Fruit fly (Drosophila melanogaster): ENCODE measurements around the gene Daao2.

The Daao2 gene

dm6 chr2L:6794418-6794793 lies 8.4 kb upstream of the Daao2 start (continued):
- TF ChIP-seq cg (GFP tag; optimal IDR thresholded peaks at IDR 0.05), result peak; percentile 33
- peak; percentile 97 for TF ChIP-seq CG3163 (GFP tag; optimal IDR thresholded peaks at IDR 0.05)
- TF ChIP-seq CG16779 (GFP tag; IDR thresholded peaks at IDR 0.05), result 0 out of 2 replicates have a peak, but pooled peaks have one; percentile 16
- TF ChIP-seq Scr (GFP tag; IDR thresholded peaks at IDR 0.05; ENCODE audit: partially characterized antibody), result peak; percentile 25; the same call in 1 of the 2 replicates
- peak; percentile 44; the same call in 1 of the 2 replicates for TF ChIP-seq Bgb (GFP tag; IDR thresholded peaks at IDR 0.05; ENCODE audit: partially characterized antibody)
- TF ChIP-seq CG5180 (GFP tag; optimal IDR thresholded peaks at IDR 0.05), result peak; percentile 78
- TF ChIP-seq chinmo (GFP tag; IDR thresholded peaks at IDR 0.05; ENCODE audit: partially characterized antibody), result peak; percentile 74; the same call in 1 of the 4 replicates
- TF ChIP-seq knrl (GFP tag; IDR thresholded peaks at IDR 0.05; ENCODE audit: partially characterized antibody), result 0 out of 3 replicates have a peak, but pooled peaks have one; percentile 35
- TF ChIP-seq amos (GFP tag; IDR thresholded peaks at IDR 0.05; ENCODE audit: partially characterized antibody), result peak; percentile 14; the same call in 1 of the 2 replicates
- no peak for TF ChIP-seq bab2 (GFP tag; optimal IDR thresholded peaks at IDR 0.05)
- peak; percentile 59; the same call in 1 of the 2 replicates for TF ChIP-seq CG42726 (GFP tag; IDR thresholded peaks at IDR 0.05; ENCODE audit: partially characterized antibody)
- TF ChIP-seq Rx (GFP tag; IDR thresholded peaks at IDR 0.05), result no peak
- TF ChIP-seq Meics (GFP tag; optimal IDR thresholded peaks at IDR 0.05), result no peak
- no peak for TF ChIP-seq Fer2 (tag; optimal IDR thresholded peaks at IDR 0.05)
- peak; percentile 43 for TF ChIP-seq sqz (GFP tag; optimal IDR thresholded peaks at IDR 0.05)
- 0 out of 2 replicates have a peak, but pooled peaks have one; percentile 10 for TF ChIP-seq rib (GFP tag; IDR thresholded peaks at IDR 0.05)
- TF ChIP-seq eve (GFP tag; optimal IDR thresholded peaks at IDR 0.05), result peak in 1 of 2 experiments; percentile 28
- TF ChIP-seq CG2678 (tag; optimal IDR thresholded peaks at IDR 0.05), result peak; percentile 5
- TF ChIP-seq CG5245 (GFP tag; optimal IDR thresholded peaks at IDR 0.05), result no peak
- peak; percentile 35 for TF ChIP-seq bbx (GFP tag; IDR thresholded peaks at IDR 0.05; ENCODE audit: partially characterized antibody)
- TF ChIP-seq ftz-f1 (GFP tag; optimal IDR thresholded peaks at IDR 0.05), result no peak

DNA sequence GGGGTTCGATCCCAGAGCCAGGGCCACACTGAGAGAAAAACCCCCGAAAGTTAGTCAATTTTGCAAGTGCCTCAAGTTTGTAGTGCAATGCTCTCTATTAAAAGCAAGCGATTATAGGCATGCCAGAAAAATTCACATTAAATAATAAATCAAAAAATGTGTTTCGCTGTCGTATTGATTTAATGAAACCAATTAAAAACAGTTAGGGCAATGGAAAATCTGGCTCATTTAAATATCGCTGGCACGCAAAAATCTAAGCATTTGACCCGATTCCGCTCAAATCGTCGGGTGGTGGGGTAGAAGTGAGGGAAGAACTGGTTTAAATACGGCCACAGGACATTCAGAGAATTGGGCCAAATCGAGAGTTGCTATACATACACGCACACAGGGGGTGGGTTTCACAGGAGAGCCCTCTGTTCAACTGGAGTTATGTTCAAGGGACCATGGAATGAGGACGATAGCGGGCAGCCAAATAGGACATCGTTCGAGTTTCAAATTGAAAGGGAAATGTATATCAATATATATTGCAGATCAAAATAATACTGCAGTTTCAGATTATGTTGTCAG lies 7.8 kb upstream of the Daao2 start:
- TF ChIP-seq CG6854 (GFP tag; optimal IDR thresholded peaks at IDR 0.05), result no peak
- TF ChIP-seq jing (GFP tag; optimal IDR thresholded peaks at IDR 0.05), result no peak
- peak; percentile 45 for TF ChIP-seq CG10147 (GFP tag; optimal IDR thresholded peaks at IDR 0.05)
- no peak for TF ChIP-seq p53 (GFP tag; optimal IDR thresholded peaks at IDR 0.05)
- TF ChIP-seq CG4820 (GFP tag; optimal IDR thresholded peaks at IDR 0.05), result no peak
- TF ChIP-seq row (GFP tag; IDR thresholded peaks at IDR 0.05), result peak; percentile 52; the same call in 2 of the 3 replicates
- TF ChIP-seq sd (tag; optimal IDR thresholded peaks at IDR 0.05), result peak; percentile 52
- TF ChIP-seq CG9797 (GFP tag; optimal IDR thresholded peaks at IDR 0.05), result no peak
- no peak for TF ChIP-seq Doc3 (GFP tag; IDR thresholded peaks at IDR 0.05; ENCODE audit: partially characterized antibody)
- TF ChIP-seq Gug (GFP tag; IDR thresholded peaks at IDR 0.05), result peak; percentile 17; the same call in 1 of the 4 replicates
- TF ChIP-seq CG12744 (GFP tag; optimal IDR thresholded peaks at IDR 0.05), result peak; percentile 28
- peak; percentile 35 for TF ChIP-seq fd96Cb (tag; optimal IDR thresholded peaks at IDR 0.05)
- TF ChIP-seq zfh1 (GFP tag; IDR thresholded peaks at IDR 0.05), result peak; percentile 41; the same call in 1 of the 3 replicates
- TF ChIP-seq CG1647 (GFP tag; optimal IDR thresholded peaks at IDR 0.05), result no peak
- TF ChIP-seq lbe (GFP tag; optimal IDR thresholded peaks at IDR 0.05), result no peak
- peak; percentile 27 for TF ChIP-seq btn (GFP tag; optimal IDR thresholded peaks at IDR 0.05)
- no peak for TF ChIP-seq eyg (GFP tag; optimal IDR thresholded peaks at IDR 0.05)
- peak; percentile 99 for TF ChIP-seq nerfin-1 (tag; optimal IDR thresholded peaks at IDR 0.05)
- peak; percentile 8 for TF ChIP-seq repo (GFP tag; optimal IDR thresholded peaks at IDR 0.05)
- TF ChIP-seq BtbVII (GFP tag; optimal IDR thresholded peaks at IDR 0.05), result no peak
- no peak for TF ChIP-seq CG15011 (GFP tag; optimal IDR thresholded peaks at IDR 0.05)
- no peak for TF ChIP-seq Spps (tag; optimal IDR thresholded peaks at IDR 0.05)
- peak in 1 of 2 experiments; percentile 31 for TF ChIP-seq chif (GFP tag; optimal IDR thresholded peaks at IDR 0.05)
- TF ChIP-seq Max (GFP tag; optimal IDR thresholded peaks at IDR 0.05), result no peak
- no peak for TF ChIP-seq hb (GFP tag; IDR thresholded peaks at IDR 0.05; ENCODE audit: partially characterized antibody)
- TF ChIP-seq unpg (GFP tag; optimal IDR thresholded peaks at IDR 0.05), result peak; percentile 15
- peak; percentile 3 for TF ChIP-seq Myb (GFP tag; optimal IDR thresholded peaks at IDR 0.05)
- peak; percentile 10 for TF ChIP-seq ac (GFP tag; optimal IDR thresholded peaks at IDR 0.05)

All from whole organism, embryonic.